Worm (Caenorhabditis elegans): ENCODE measurements around the gene F57G9.7.

The F57G9.7 gene

ce11 chrII:12393690-12394089 is 3.9 kb downstream of the F57G9.7 start, which contains the start of gene Y57A10B.7:
Gene Y57A10B.7, minus strand, starts transcription at chrII:12393790.
- TF ChIP-seq ztf-29 (GFP tag; IDR thresholded peaks at IDR 0.05), result no peak
- TF ChIP-seq T22C8.4 (GFP tag; IDR thresholded peaks at IDR 0.05), result no peak
- no peak for TF ChIP-seq med-1 (GFP tag; optimal IDR thresholded peaks at IDR 0.05; ENCODE audit: insufficient read depth)
- TF ChIP-seq tab-1 (GFP tag; IDR thresholded peaks at IDR 0.05), result no peak
- TF ChIP-seq cog-1 (tag; optimal IDR thresholded peaks at IDR 0.05), result no peak
- no peak for TF ChIP-seq flt-1 (GFP tag; IDR thresholded peaks at IDR 0.05)
- no peak for TF ChIP-seq klf-2 (GFP tag; conservative IDR thresholded peaks at IDR 0.05)
- no peak for TF ChIP-seq ref-1 (GFP tag; conservative IDR thresholded peaks at IDR 0.05)
- no peak for TF ChIP-seq ztf-23 (GFP tag; IDR thresholded peaks at IDR 0.05)

- TF ChIP-seq cog-1 (tag; optimal IDR thresholded peaks at IDR 0.05) (no peak), ztf-29 (GFP tag; IDR thresholded peaks at IDR 0.05) (no peak), ztf-23 (GFP tag; IDR thresholded peaks at IDR 0.05) (no peak), med-1 (GFP tag; optimal IDR thresholded peaks at IDR 0.05; ENCODE audit: insufficient read depth) (no peak), ref-1 (GFP tag; conservative IDR thresholded peaks at IDR 0.05) (no peak), T22C8.4 (GFP tag; IDR thresholded peaks at IDR 0.05) (no peak), tab-1 (GFP tag; IDR thresholded peaks at IDR 0.05) (no peak), klf-2 (GFP tag; conservative IDR thresholded peaks at IDR 0.05) (no peak), flt-1 (GFP tag; IDR thresholded peaks at IDR 0.05) (no peak)
Measured at ce11 chrII:12389783-12390182, 7.8 kb downstream of the F57G9.7 start, which contains the start of gene Y57A10B.6. Gene Y57A10B.6, plus strand, starts transcription at chrII:12390083.

- TF ChIP-seq klf-2 (GFP tag; conservative IDR thresholded peaks at IDR 0.05) (no peak), ref-1 (GFP tag; conservative IDR thresholded peaks at IDR 0.05) (no peak), cog-1 (tag; optimal IDR thresholded peaks at IDR 0.05) (no peak), T22C8.4 (GFP tag; IDR thresholded peaks at IDR 0.05) (no peak), ztf-23 (GFP tag; IDR thresholded peaks at IDR 0.05) (no peak), med-1 (GFP tag; optimal IDR thresholded peaks at IDR 0.05; ENCODE audit: insufficient read depth) (no peak), flt-1 (GFP tag; IDR thresholded peaks at IDR 0.05) (no peak), tab-1 (GFP tag; IDR thresholded peaks at IDR 0.05) (no peak), ztf-29 (GFP tag; IDR thresholded peaks at IDR 0.05) (no peak)
Measured at ce11 chrII:12387980-12388379, 9.6 kb downstream of the F57G9.7 start, which contains the start of gene sre-41. Gene sre-41, plus strand, starts transcription at chrII:12388280.

- TF ChIP-seq ref-1 (GFP tag; conservative IDR thresholded peaks at IDR 0.05) (no peak), ztf-29 (GFP tag; IDR thresholded peaks at IDR 0.05) (no peak), flt-1 (GFP tag; IDR thresholded peaks at IDR 0.05) (no peak), med-1 (GFP tag; optimal IDR thresholded peaks at IDR 0.05; ENCODE audit: insufficient read depth) (no peak), klf-2 (GFP tag; conservative IDR thresholded peaks at IDR 0.05) (no peak), ztf-23 (GFP tag; IDR thresholded peaks at IDR 0.05) (no peak), tab-1 (GFP tag; IDR thresholded peaks at IDR 0.05) (no peak), T22C8.4 (GFP tag; IDR thresholded peaks at IDR 0.05) (no peak), cog-1 (tag; optimal IDR thresholded peaks at IDR 0.05) (no peak)
Measured at ce11 chrII:12387487-12387886, 10.1 kb downstream of the F57G9.7 start.

ce11 chrII:12386781-12387180 is 10.8 kb downstream of the F57G9.7 start, which contains the start of gene sre-42:
Gene sre-42, minus strand, starts transcription at chrII:12386881.
- TF ChIP-seq ztf-29 (GFP tag; IDR thresholded peaks at IDR 0.05) (no peak), ref-1 (GFP tag; conservative IDR thresholded peaks at IDR 0.05) (no peak), flt-1 (GFP tag; IDR thresholded peaks at IDR 0.05) (no peak), klf-2 (GFP tag; conservative IDR thresholded peaks at IDR 0.05) (no peak), med-1 (GFP tag; optimal IDR thresholded peaks at IDR 0.05; ENCODE audit: insufficient read depth) (no peak), ztf-23 (GFP tag; IDR thresholded peaks at IDR 0.05) (no peak), T22C8.4 (GFP tag; IDR thresholded peaks at IDR 0.05) (no peak), tab-1 (GFP tag; IDR thresholded peaks at IDR 0.05) (no peak), cog-1 (tag; optimal IDR thresholded peaks at IDR 0.05) (no peak)

- TF ChIP-seq T22C8.4 (GFP tag; IDR thresholded peaks at IDR 0.05), result no peak
- no peak for TF ChIP-seq tab-1 (GFP tag; IDR thresholded peaks at IDR 0.05)
- no peak for TF ChIP-seq med-1 (GFP tag; optimal IDR thresholded peaks at IDR 0.05; ENCODE audit: insufficient read depth)
- TF ChIP-seq ref-1 (GFP tag; conservative IDR thresholded peaks at IDR 0.05), result no peak
- TF ChIP-seq flt-1 (GFP tag; IDR thresholded peaks at IDR 0.05), result no peak
- TF ChIP-seq ztf-29 (GFP tag; IDR thresholded peaks at IDR 0.05), result no peak
- no peak for TF ChIP-seq cog-1 (tag; optimal IDR thresholded peaks at IDR 0.05)
- no peak for TF ChIP-seq klf-2 (GFP tag; conservative IDR thresholded peaks at IDR 0.05)
Measured at ce11 chrII:12385815-12386214, 11.7 kb downstream of the F57G9.7 start.

ce11 chrII:12382625-12383562 is 14.7 kb downstream of the F57G9.7 start, which contains the start of gene btb-14:
Gene btb-14, plus strand, starts transcription at chrII:12383463.
- no peak for TF ChIP-seq flt-1 (GFP tag; IDR thresholded peaks at IDR 0.05)
- no peak for TF ChIP-seq T22C8.4 (GFP tag; IDR thresholded peaks at IDR 0.05)
- no peak for TF ChIP-seq med-1 (GFP tag; optimal IDR thresholded peaks at IDR 0.05; ENCODE audit: insufficient read depth)
- TF ChIP-seq cog-1 (tag; optimal IDR thresholded peaks at IDR 0.05), result no peak
- TF ChIP-seq tab-1 (GFP tag; IDR thresholded peaks at IDR 0.05), result no peak
- TF ChIP-seq ztf-23 (GFP tag; IDR thresholded peaks at IDR 0.05), result no peak
- TF ChIP-seq ztf-29 (GFP tag; IDR thresholded peaks at IDR 0.05), result no peak
- TF ChIP-seq ref-1 (GFP tag; conservative IDR thresholded peaks at IDR 0.05), result no peak
- TF ChIP-seq klf-2 (GFP tag; conservative IDR thresholded peaks at IDR 0.05), result no peak

ce11 chrII:12380888-12381287 is 16.7 kb downstream of the F57G9.7 start:
- TF ChIP-seq med-1 (GFP tag; optimal IDR thresholded peaks at IDR 0.05; ENCODE audit: insufficient read depth) (no peak), T22C8.4 (GFP tag; IDR thresholded peaks at IDR 0.05) (no peak), tab-1 (GFP tag; IDR thresholded peaks at IDR 0.05) (no peak), ref-1 (GFP tag; conservative IDR thresholded peaks at IDR 0.05) (no peak), klf-2 (GFP tag; conservative IDR thresholded peaks at IDR 0.05) (no peak), ztf-23 (GFP tag; IDR thresholded peaks at IDR 0.05) (no peak), ztf-29 (GFP tag; IDR thresholded peaks at IDR 0.05) (no peak), flt-1 (GFP tag; IDR thresholded peaks at IDR 0.05) (no peak), cog-1 (tag; optimal IDR thresholded peaks at IDR 0.05) (no peak)

- TF ChIP-seq ref-1 (GFP tag; conservative IDR thresholded peaks at IDR 0.05), result no peak
- no peak for TF ChIP-seq tab-1 (GFP tag; IDR thresholded peaks at IDR 0.05)
- TF ChIP-seq klf-2 (GFP tag; conservative IDR thresholded peaks at IDR 0.05), result no peak
- no peak for TF ChIP-seq ztf-23 (GFP tag; IDR thresholded peaks at IDR 0.05)
Measured at ce11 chrII:12379430-12379829, 18.1 kb downstream of the F57G9.7 start, which contains the start of gene marc-5. Gene marc-5, minus strand, starts transcription at chrII:12379530.

Measured in whole organism, midembryonic.